Worm (Caenorhabditis elegans): ENCODE data around the gene ecps-1.

The ecps-1 gene

ce11 chrIII:10435938-10436842 is 24.2 kb downstream of the ecps-1 start, which contains the start of the genes smrd-1 and enu-3.1:
TSS of gene smrd-1 (minus strand) at chrIII:10435988.
TSS of gene enu-3.1 (plus strand) at chrIII:10436276.
- TF ChIP-seq lsy-2 (tag; optimal IDR thresholded peaks at IDR 0.05) = peak; percentile 69 to 75
- peak; percentile 44 for TF ChIP-seq crh-2 (tag; optimal IDR thresholded peaks at IDR 0.05)
- peak; percentile 78 for TF ChIP-seq C34F6.9 (tag; optimal IDR thresholded peaks at IDR 0.05)
- peak; percentile 76 for TF ChIP-seq lin-13 (GFP tag; optimal IDR thresholded peaks at IDR 0.05)
- TF ChIP-seq F13H6.1 (tag; optimal IDR thresholded peaks at IDR 0.05) = peak; percentile 50
- peak; percentile 39 for TF ChIP-seq mab-5 (tag; optimal IDR thresholded peaks at IDR 0.05)
- TF ChIP-seq gmeb-1 (tag; optimal IDR thresholded peaks at IDR 0.05) = peak; percentile 60
- peak; percentile 31 for TF ChIP-seq sma-3 (GFP tag; optimal IDR thresholded peaks at IDR 0.05)
- TF ChIP-seq unc-55 (GFP tag; optimal IDR thresholded peaks at IDR 0.05) = peak; percentile 63

DNA sequence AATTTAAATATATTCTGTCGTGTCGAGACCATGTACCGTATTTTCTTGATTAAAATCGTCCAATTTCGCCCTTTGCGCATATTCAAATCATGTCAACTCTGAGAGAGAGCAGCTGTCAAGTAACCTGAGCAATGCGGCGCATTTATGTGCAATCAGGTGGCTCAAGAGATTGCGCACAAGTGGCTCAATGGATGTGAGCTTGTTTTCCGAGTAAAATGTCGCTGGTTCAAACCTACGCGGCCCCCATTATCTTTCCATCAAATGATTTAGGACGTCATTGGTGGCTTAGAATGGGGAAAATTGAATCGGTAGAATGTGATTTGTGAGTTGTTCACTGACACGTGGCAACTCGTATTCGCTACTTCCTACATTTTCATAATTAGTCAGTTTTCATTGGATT is 28.2 kb downstream of the ecps-1 start:
- TF ChIP-seq ama-1 (optimal IDR thresholded peaks at IDR 0.05) (no peak), F13H6.1 (tag; optimal IDR thresholded peaks at IDR 0.05) (peak; percentile 21), C34F6.9 (tag; optimal IDR thresholded peaks at IDR 0.05) (peak; percentile 28), nhr-21 (tag; optimal IDR thresholded peaks at IDR 0.05) (no peak), lin-11 (tag; optimal IDR thresholded peaks at IDR 0.05) (peak; percentile 62), R02D3.7 (tag; optimal IDR thresholded peaks at IDR 0.05) (no peak), blmp-1 (tag; optimal IDR thresholded peaks at IDR 0.05; ENCODE audit: insufficient read depth) (no peak), lsy-2 (tag; optimal IDR thresholded peaks at IDR 0.05) (peak in 1 of 2 experiments; percentile 38), nhr-129 (tag; optimal IDR thresholded peaks at IDR 0.05) (peak; percentile 52), zag-1 (tag; optimal IDR thresholded peaks at IDR 0.05) (no peak), nhr-12 (tag; optimal IDR thresholded peaks at IDR 0.05) (no peak), elt-3 (tag; optimal IDR thresholded peaks at IDR 0.05) (no peak), sma-9 (GFP tag; optimal IDR thresholded peaks at IDR 0.05) (no peak), sma-9 (tag; optimal IDR thresholded peaks at IDR 0.05) (no peak), nhr-77 (tag; optimal IDR thresholded peaks at IDR 0.05) (no peak), nhr-11 (tag; optimal IDR thresholded peaks at IDR 0.05) (no peak), crh-2 (tag; optimal IDR thresholded peaks at IDR 0.05) (peak; percentile 70), ztf-4 (tag; optimal IDR thresholded peaks at IDR 0.05) (no peak), lin-39 (tag; optimal IDR thresholded peaks at IDR 0.05) (no peak), aly-2 (tag; optimal IDR thresholded peaks at IDR 0.05) (no peak), peb-1 (tag; optimal IDR thresholded peaks at IDR 0.05) (no peak), ztf-1 (GFP tag; conservative IDR thresholded peaks at IDR 0.05) (no peak), nhr-237 (tag; optimal IDR thresholded peaks at IDR 0.05) (no peak), nhr-25 (tag; optimal IDR thresholded peaks at IDR 0.05) (no peak)

DNA sequence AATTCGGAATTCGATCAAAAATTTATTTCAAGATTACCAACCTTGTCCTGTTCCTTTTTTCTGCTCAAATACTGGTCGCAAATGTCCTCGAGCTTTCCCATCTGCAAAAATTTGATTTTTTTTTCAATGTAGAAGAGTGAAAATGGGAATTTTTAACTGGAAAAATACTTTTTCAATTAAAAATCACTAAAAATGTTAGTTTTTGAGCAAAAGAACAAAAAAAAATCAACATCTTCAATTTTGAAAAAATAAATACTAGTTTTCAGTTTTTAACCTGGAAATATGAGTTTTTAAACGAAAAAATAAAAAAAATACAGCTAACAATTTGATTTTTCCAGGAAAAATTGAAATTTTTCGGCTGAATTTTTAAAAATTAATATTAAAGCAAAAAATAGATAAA is 32.5 kb downstream of the ecps-1 start, which contains the start of gene prp-3:
prp-3 (minus strand) TSS at position 101 of the 400 bp plus-strand sequence.
- TF ChIP-seq lsy-2 (tag; optimal IDR thresholded peaks at IDR 0.05) (no peak), lin-39 (tag; optimal IDR thresholded peaks at IDR 0.05) (no peak), nhr-11 (tag; optimal IDR thresholded peaks at IDR 0.05) (no peak), C34F6.9 (tag; optimal IDR thresholded peaks at IDR 0.05) (no peak), aly-2 (tag; optimal IDR thresholded peaks at IDR 0.05) (no peak), sem-4 (tag; optimal IDR thresholded peaks at IDR 0.05) (no peak), nhr-23 (tag; optimal IDR thresholded peaks at IDR 0.05) (no peak)

DNA sequence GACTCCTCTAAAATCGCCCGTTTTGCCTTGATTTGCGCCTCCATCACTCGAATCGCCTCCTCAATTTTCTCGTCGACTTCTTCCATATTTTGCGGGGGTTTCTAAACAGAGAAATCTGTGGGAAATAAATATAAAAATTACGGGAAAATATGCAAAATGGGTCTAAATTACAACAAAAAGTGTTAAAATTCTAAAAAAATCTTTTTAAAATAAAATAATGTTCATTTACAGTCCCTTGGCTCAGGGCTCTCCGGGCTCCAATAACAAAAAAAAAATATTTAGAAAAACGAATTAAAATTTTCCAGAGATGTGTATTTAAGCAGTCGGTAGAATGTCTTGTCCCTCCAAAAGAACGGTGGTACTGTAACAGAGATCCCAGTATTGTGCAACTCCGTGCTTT is 36.4 kb downstream of the ecps-1 start, which contains the start of gene M03C11.6:
M03C11.6 (minus strand) TSS at position 101 of the 400 bp plus-strand sequence.
- TF ChIP-seq nhr-11 (tag; optimal IDR thresholded peaks at IDR 0.05) (no peak), mab-5 (tag; optimal IDR thresholded peaks at IDR 0.05) (no peak), sma-9 (GFP tag; optimal IDR thresholded peaks at IDR 0.05) (no peak), sma-9 (tag; optimal IDR thresholded peaks at IDR 0.05) (no peak), unc-39 (tag; optimal IDR thresholded peaks at IDR 0.05) (no peak), aly-2 (tag; optimal IDR thresholded peaks at IDR 0.05) (no peak), F13H6.1 (tag; optimal IDR thresholded peaks at IDR 0.05) (no peak), sma-3 (GFP tag; optimal IDR thresholded peaks at IDR 0.05) (no peak), R02D3.7 (tag; optimal IDR thresholded peaks at IDR 0.05) (no peak), mbf-1 (tag; optimal IDR thresholded peaks at IDR 0.05) (no peak), alr-1 (tag; optimal IDR thresholded peaks at IDR 0.05) (no peak), crh-2 (tag; optimal IDR thresholded peaks at IDR 0.05) (no peak), nhr-237 (tag; optimal IDR thresholded peaks at IDR 0.05) (no peak), elt-3 (tag; optimal IDR thresholded peaks at IDR 0.05) (no peak), lin-11 (tag; optimal IDR thresholded peaks at IDR 0.05) (no peak), unc-62 (GFP tag; optimal IDR thresholded peaks at IDR 0.05) (no peak), peb-1 (tag; optimal IDR thresholded peaks at IDR 0.05) (no peak), nhr-21 (tag; optimal IDR thresholded peaks at IDR 0.05) (no peak), ztf-11 (tag; optimal IDR thresholded peaks at IDR 0.05) (no peak)
